Worm (Caenorhabditis elegans) whole organism, L3 larva: ENCODE data around the gene W09G12.9.

ENCODE experiments used
- R02D3.7 ChIP-seq: fragments of 150-350 bp; optimal IDR thresholded peaks from 2 replicates; lab custom pipeline; 2014; ENCODE audit warnings: missing biosample characterization, missing genetic modification characterization
- aly-2 ChIP-seq: fragments of 150-350 bp; optimal IDR thresholded peaks from 2 replicates; lab custom pipeline; 2014; ENCODE audit warnings: missing biosample characterization, missing genetic modification characterization
- ama-1 ChIP-seq: fragments of 150-350 bp; optimal IDR thresholded peaks from 2 replicates; lab custom pipeline; 2018
- ceh-16 ChIP-seq: sonication (generic microtip); optimal IDR thresholded peaks from 2 replicates; lab custom pipeline; 2017; ENCODE audit warnings: missing biosample characterization, missing genetic modification characterization
- ceh-28 ChIP-seq: fragments of 150-350 bp; optimal IDR thresholded peaks from 2 replicates; lab custom pipeline; 2014; ENCODE audit warnings: missing biosample characterization, missing genetic modification reagents, missing genetic modification characterization
- ceh-82 ChIP-seq: fragments of 150-350 bp; optimal IDR thresholded peaks from 2 replicates; lab custom pipeline; 2014; ENCODE audit warnings: missing biosample characterization, missing genetic modification characterization
- ceh-9 ChIP-seq: sonication (generic microtip); optimal IDR thresholded peaks from 2 replicates; lab custom pipeline; 2018; ENCODE audit warnings: missing biosample characterization, missing genetic modification characterization
- daf-12 ChIP-seq: fragments of 150-350 bp; optimal IDR thresholded peaks from 2 replicates; lab custom pipeline; 2014; ENCODE audit warnings: missing biosample characterization, missing genetic modification reagents, missing genetic modification characterization
- egl-27 ChIP-seq: sonication (generic microtip); optimal IDR thresholded peaks from 4 replicates; lab custom pipeline; 2017; ENCODE audit warnings: missing biosample characterization, missing genetic modification reagents, missing genetic modification characterization
- egl-5 ChIP-seq: fragments of 150-350 bp; optimal IDR thresholded peaks from 2 replicates; lab custom pipeline; 2017; ENCODE audit warnings: missing biosample characterization, missing genetic modification reagents, missing genetic modification characterization, inconsistent platforms
- elt-1 ChIP-seq: fragments of 150-350 bp; optimal IDR thresholded peaks from 2 replicates; lab custom pipeline; 2014; ENCODE audit warnings: missing biosample characterization, missing genetic modification characterization
- eor-1 ChIP-seq, 2 experiments: fragments of 150-350 bp; optimal IDR thresholded peaks; 2 replicates each; lab custom pipeline; 2014 to 2018; ENCODE audit warnings: missing biosample characterization in 2 of 2, missing genetic modification characterization in 2 of 2
- fkh-10 ChIP-seq: sonication (generic microtip); optimal IDR thresholded peaks from 2 replicates; lab custom pipeline; 2017; ENCODE audit warnings: missing biosample characterization, missing genetic modification reagents, missing genetic modification characterization
- fkh-2 ChIP-seq: fragments of 150-350 bp; optimal IDR thresholded peaks from 2 replicates; lab custom pipeline; 2014; ENCODE audit warnings: missing biosample characterization, missing genetic modification reagents, missing genetic modification characterization
- fos-1 ChIP-seq: fragments of 150-350 bp; optimal IDR thresholded peaks from 2 replicates; lab custom pipeline; 2014; ENCODE audit warnings: missing biosample characterization, missing genetic modification characterization
- hmg-11 ChIP-seq: sonication (generic microtip); optimal IDR thresholded peaks from 2 replicates; lab custom pipeline; 2016; ENCODE audit warnings: missing genetic modification characterization, missing compliant biosample characterization
- jun-1 ChIP-seq: fragments of 150-350 bp; optimal IDR thresholded peaks from 2 replicates; lab custom pipeline; 2014; ENCODE audit warnings: missing biosample characterization, missing genetic modification reagents, missing genetic modification characterization
- lin-15B ChIP-seq: fragments of 150-350 bp; optimal IDR thresholded peaks from 2 replicates; lab custom pipeline; 2014; ENCODE audit warnings: missing biosample characterization, missing genetic modification characterization
- lin-39 ChIP-seq: fragments of 150-350 bp; optimal IDR thresholded peaks from 2 replicates; lab custom pipeline; 2018; ENCODE audit warnings: missing biosample characterization, missing genetic modification reagents, missing genetic modification characterization
- lsy-12 ChIP-seq: sonication (generic microtip); optimal IDR thresholded peaks from 2 replicates; lab custom pipeline; 2016; ENCODE audit warnings: mild to moderate bottlenecking, missing genetic modification characterization, missing compliant biosample characterization
- mdl-1 ChIP-seq: fragments of 150-350 bp; optimal IDR thresholded peaks from 2 replicates; lab custom pipeline; 2014; ENCODE audit warnings: missing biosample characterization, missing genetic modification characterization
- mml-1 ChIP-seq: fragments of 150-350 bp; sonication (generic microtip); optimal IDR thresholded peaks from 3 replicates; lab custom pipeline; 2014; ENCODE audit warnings: missing biosample characterization, missing genetic modification characterization
- nfya-1 ChIP-seq: sonication (generic microtip); optimal IDR thresholded peaks from 2 replicates; lab custom pipeline; 2017; ENCODE audit warnings: missing genetic modification characterization, mild to moderate bottlenecking, missing compliant biosample characterization, antibody characterized with exemption, moderate library complexity; ENCODE audit not compliant: insufficient read depth
- nhr-12 ChIP-seq: fragments of 150-350 bp; optimal IDR thresholded peaks from 2 replicates; lab custom pipeline; 2014; ENCODE audit warnings: missing biosample characterization, missing genetic modification characterization
- nhr-23 ChIP-seq: fragments of 150-350 bp; optimal IDR thresholded peaks from 2 replicates; lab custom pipeline; 2014; ENCODE audit warnings: missing biosample characterization, missing genetic modification reagents, missing genetic modification characterization
- nhr-237 ChIP-seq: fragments of 150-350 bp; optimal IDR thresholded peaks from 2 replicates; lab custom pipeline; 2014; ENCODE audit warnings: missing biosample characterization, missing genetic modification characterization
- nhr-25 ChIP-seq: sonication (generic microtip); optimal IDR thresholded peaks from 2 replicates; lab custom pipeline; 2017; ENCODE audit warnings: missing biosample characterization, missing genetic modification characterization
- nhr-67 ChIP-seq: fragments of 150-350 bp; optimal IDR thresholded peaks from 2 replicates; lab custom pipeline; 2014; ENCODE audit warnings: missing biosample characterization, missing genetic modification characterization
- nhr-76 ChIP-seq: fragments of 150-350 bp; sonication (generic microtip); optimal IDR thresholded peaks from 5 replicates; lab custom pipeline; 2014; ENCODE audit warnings: missing biosample characterization, missing genetic modification characterization
- nhr-77 ChIP-seq: fragments of 150-350 bp; optimal IDR thresholded peaks from 2 replicates; lab custom pipeline; 2014; ENCODE audit warnings: missing biosample characterization, missing genetic modification characterization
- pha-4 ChIP-seq: fragments of 150-350 bp; optimal IDR thresholded peaks from 2 replicates; lab custom pipeline; 2014; ENCODE audit warnings: missing biosample characterization, missing genetic modification reagents, missing genetic modification characterization
- snpc-4 ChIP-seq: fragments of 150-350 bp; optimal IDR thresholded peaks from 2 replicates; lab custom pipeline; 2014; ENCODE audit warnings: missing biosample characterization, missing genetic modification characterization
- tbx-2 ChIP-seq: sonication (generic microtip); optimal IDR thresholded peaks from 2 replicates; lab custom pipeline; 2016; ENCODE audit warnings: mild to moderate bottlenecking, missing genetic modification characterization, missing compliant biosample characterization
- unc-62 ChIP-seq: fragments of 150-350 bp; sonication (generic microtip); optimal IDR thresholded peaks from 4 replicates; lab custom pipeline; 2014; ENCODE audit warnings: missing biosample characterization, missing genetic modification reagents, missing genetic modification characterization
- zag-1 ChIP-seq: fragments of 150-350 bp; optimal IDR thresholded peaks from 2 replicates; lab custom pipeline; 2014; ENCODE audit warnings: missing biosample characterization, missing genetic modification characterization
- ztf-11 ChIP-seq: fragments of 150-350 bp; optimal IDR thresholded peaks from 2 replicates; lab custom pipeline; 2014; ENCODE audit warnings: missing biosample characterization, missing genetic modification characterization
- ztf-4 ChIP-seq: fragments of 150-350 bp; optimal IDR thresholded peaks from 2 replicates; lab custom pipeline; 2014; ENCODE audit warnings: missing biosample characterization, missing genetic modification characterization

W09G12.9 gene

DNA sequence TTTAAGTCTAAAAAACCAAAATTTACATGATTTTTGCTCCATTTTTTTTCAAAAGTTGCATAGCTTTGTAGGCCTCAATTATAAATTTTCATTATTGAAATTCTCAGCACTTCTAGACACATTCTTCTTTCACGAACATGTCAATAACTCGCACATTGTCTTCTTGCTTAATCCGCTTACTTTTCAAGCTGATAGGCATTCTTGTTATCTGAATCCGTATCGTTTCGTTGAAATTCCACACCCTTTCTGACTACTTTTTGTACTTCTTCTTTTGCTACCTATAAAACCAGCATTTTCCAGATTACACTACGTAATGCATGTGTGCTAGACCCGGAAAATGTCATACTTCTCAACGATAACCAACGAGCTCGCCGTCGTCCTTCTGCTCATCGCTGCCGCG lies at the start of gene W09G12.9:
Gene W09G12.9, plus strand, starts transcription at position 301 of the 400 bp plus-strand sequence.
- TF ChIP-seq R02D3.7 (tag; lab: Kevin White, UChicago), result no peak
- TF ChIP-seq hmg-11 (tag; lab: Kevin White, UChicago), result no peak
- no peak for TF ChIP-seq fkh-10
- TF ChIP-seq egl-27 (tag; lab: Kevin White, UChicago), result no peak
- no peak for TF ChIP-seq fkh-2 (tag; lab: Kevin White, UChicago)
- TF ChIP-seq egl-5 (tag; lab: Kevin White, UChicago), result no peak
- TF ChIP-seq elt-1 (tag; lab: Kevin White, UChicago), result no peak
- no peak for TF ChIP-seq nhr-25 (tag; lab: Kevin White, UChicago)
- TF ChIP-seq ztf-11 (tag; lab: Kevin White, UChicago), result no peak
- no peak for TF ChIP-seq eor-1 (tag; optimal IDR thresholded peaks at IDR 0.05; lab: Kevin White, UChicago)
- no peak for TF ChIP-seq nhr-67 (tag; lab: Kevin White, UChicago)
- no peak for TF ChIP-seq unc-62 (GFP tag; lab: Kevin White, UChicago)
- TF ChIP-seq lin-15B, result no peak
- no peak for TF ChIP-seq nhr-76
- no peak for TF ChIP-seq zag-1 (tag; lab: Kevin White, UChicago)
- TF ChIP-seq mml-1 (tag; lab: Kevin White, UChicago), result no peak
- no peak for TF ChIP-seq ceh-16

DNA sequence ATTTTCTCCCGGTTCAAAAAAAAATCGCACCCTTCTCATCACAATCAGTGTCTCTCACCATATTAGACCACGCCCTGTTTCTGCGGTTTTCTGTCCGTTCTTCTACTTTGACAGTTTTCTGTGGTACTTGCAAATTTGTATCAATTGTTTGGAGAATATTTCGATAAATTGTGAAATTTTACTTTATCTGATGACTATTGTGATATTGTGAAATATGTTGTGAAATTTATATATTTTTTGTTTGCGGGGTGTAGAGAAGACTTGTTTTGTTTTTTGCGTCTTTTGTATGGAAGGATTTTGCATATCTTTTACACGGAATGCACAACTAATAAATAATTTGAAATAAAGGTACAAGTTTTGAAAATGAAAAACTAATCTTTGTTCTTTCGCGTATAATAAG lies 49.0 kb upstream of the W09G12.9 start:
- no peak for TF ChIP-seq fkh-10
- TF ChIP-seq nfya-1, result no peak
- TF ChIP-seq ceh-16, result no peak
- no peak for TF ChIP-seq nhr-76

DNA sequence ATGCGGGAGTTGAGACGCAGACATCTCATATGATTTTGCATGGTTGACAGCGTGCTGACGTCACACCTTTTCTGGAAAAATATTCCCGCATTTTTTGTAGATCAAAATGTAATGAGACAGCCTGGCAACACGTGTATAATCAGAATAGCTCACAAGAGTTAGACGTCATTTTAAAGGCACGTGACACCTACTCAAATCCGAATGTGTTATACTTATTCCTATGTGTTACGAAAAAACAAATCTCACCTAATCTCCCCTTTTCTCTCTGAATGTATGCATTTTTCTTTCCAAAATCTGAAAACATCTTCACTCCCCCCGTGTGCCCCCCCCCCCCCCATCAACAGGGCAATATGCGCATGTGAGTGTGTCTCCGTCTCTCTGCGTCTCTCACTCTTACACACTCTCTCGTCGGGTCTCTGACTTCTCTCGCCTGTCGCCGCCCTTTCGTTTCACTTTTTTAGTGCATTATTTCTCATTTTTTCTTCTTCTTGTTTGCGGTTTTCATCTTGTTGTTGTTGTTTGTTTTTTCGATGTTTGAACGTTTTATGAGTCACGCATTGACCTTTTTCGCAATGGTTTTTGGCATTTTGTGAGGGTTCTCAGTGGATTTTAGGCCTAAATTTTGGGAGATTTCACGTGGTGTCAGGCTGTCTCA lies 48.0 kb upstream of the W09G12.9 start:
- TF ChIP-seq ceh-9 (tag; lab: Kevin White, UChicago) (no peak), R02D3.7 (tag; lab: Kevin White, UChicago) (no peak), fos-1 (tag; lab: Kevin White, UChicago) (no peak), ama-1 (lab: Kevin White, UChicago) (no peak), aly-2 (tag; lab: Kevin White, UChicago) (no peak), lin-15B (peak; percentile 36), hmg-11 (tag; lab: Kevin White, UChicago) (peak; percentile 69), nhr-25 (tag; lab: Kevin White, UChicago) (no peak), mdl-1 (tag; lab: Kevin White, UChicago) (peak; percentile 71), daf-12 (tag; lab: Kevin White, UChicago) (no peak), nfya-1 (peak; percentile 46), nhr-77 (tag; lab: Kevin White, UChicago) (no peak), egl-5 (tag; lab: Kevin White, UChicago) (peak; percentile 26), lin-39 (tag; lab: Kevin White, UChicago) (peak; percentile 57), nhr-12 (no peak), nhr-237 (no peak), fkh-2 (tag; lab: Kevin White, UChicago) (no peak), zag-1 (tag; lab: Kevin White, UChicago) (no peak), tbx-2 (tag; lab: Kevin White, UChicago) (no peak), pha-4 (peak; percentile 73), ceh-16 (no peak), lsy-12 (no peak), nhr-76 (no peak), ceh-82 (no peak), eor-1 (tag; optimal IDR thresholded peaks at IDR 0.05; lab: Kevin White, UChicago) (no peak), egl-27 (tag; lab: Kevin White, UChicago) (no peak), nhr-23 (no peak), elt-1 (tag; lab: Kevin White, UChicago) (no peak), ztf-4 (tag; lab: Kevin White, UChicago) (no peak)
- TF ChIP-seq, all 47 proteins: peak for 7

DNA sequence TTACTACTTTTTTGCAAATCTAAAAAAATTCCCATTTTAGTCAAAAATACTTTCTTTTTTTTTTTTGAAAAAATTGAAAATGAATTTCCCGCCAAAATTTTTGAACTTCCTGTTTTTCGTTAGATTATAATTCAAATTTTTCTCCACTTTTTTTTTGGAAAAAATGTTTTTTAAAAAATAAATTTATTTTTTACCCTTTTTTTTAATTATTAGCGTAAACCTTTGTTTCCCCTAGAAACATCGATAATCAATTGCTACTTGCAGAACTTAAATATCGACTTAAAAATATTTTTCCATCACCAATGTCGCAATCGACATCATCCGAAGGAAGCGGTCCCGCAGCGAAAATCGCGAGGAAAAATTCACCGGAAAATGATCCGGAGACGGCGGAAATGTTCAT lies 46.0 kb upstream of the W09G12.9 start, which contains the start of gene cec-2:
Gene cec-2, plus strand, starts transcription at position 301 of the 400 bp plus-strand sequence.
- TF ChIP-seq daf-12 (tag; lab: Kevin White, UChicago) (no peak), mml-1 (tag; lab: Kevin White, UChicago) (no peak), tbx-2 (tag; lab: Kevin White, UChicago) (no peak), snpc-4 (no peak), ceh-28 (tag; lab: Kevin White, UChicago) (no peak), R02D3.7 (tag; lab: Kevin White, UChicago) (no peak), unc-62 (GFP tag; lab: Kevin White, UChicago) (no peak), nhr-237 (no peak), jun-1 (no peak), nfya-1 (no peak)
- TF ChIP-seq, all 47 proteins: peak for 0
